Worm (Caenorhabditis elegans): ENCODE data around the gene C07B5.4.

C07B5.4 gene

ce11 chrX:9499355-9499754 is 30.1 kb upstream of the C07B5.4 start:
- TF ChIP-seq elt-1 (tag; optimal IDR thresholded peaks at IDR 0.05; ENCODE audit: borderline replicate concordance, insufficient read depth), result no peak
- no peak for TF ChIP-seq pha-4 (tag; optimal IDR thresholded peaks at IDR 0.05)
- TF ChIP-seq unc-62 (GFP tag; optimal IDR thresholded peaks at IDR 0.05), result no peak

ce11 chrX:9504221-9504620 is 25.2 kb upstream of the C07B5.4 start:
- peak; percentile 1 for TF ChIP-seq mls-2 (tag; optimal IDR thresholded peaks at IDR 0.05)
- TF ChIP-seq nhr-2 (tag; optimal IDR thresholded peaks at IDR 0.05), result no peak
- peak; percentile 69 for TF ChIP-seq elt-1 (tag; optimal IDR thresholded peaks at IDR 0.05; ENCODE audit: borderline replicate concordance, insufficient read depth)
- no peak for TF ChIP-seq ceh-43 (GFP tag; optimal IDR thresholded peaks at IDR 0.05)
- TF ChIP-seq hlh-1 (tag; optimal IDR thresholded peaks at IDR 0.05), result no peak
- no peak for TF ChIP-seq blmp-1 (tag; optimal IDR thresholded peaks at IDR 0.05)
- TF ChIP-seq ceh-39 (tag; optimal IDR thresholded peaks at IDR 0.05), result no peak
- TF ChIP-seq lsy-2 (tag; optimal IDR thresholded peaks at IDR 0.05), result no peak
- no peak for TF ChIP-seq zip-8 (tag; optimal IDR thresholded peaks at IDR 0.05)
- peak; percentile 93 for TF ChIP-seq ces-1 (GFP tag; optimal IDR thresholded peaks at IDR 0.05)
- TF ChIP-seq flh-1 (GFP tag; optimal IDR thresholded peaks at IDR 0.05), result no peak
- TF ChIP-seq sem-2 (GFP tag; optimal IDR thresholded peaks at IDR 0.05), result no peak
- TF ChIP-seq cnd-1 (tag; optimal IDR thresholded peaks at IDR 0.05), result no peak
- no peak for TF ChIP-seq drap-1 (GFP tag; optimal IDR thresholded peaks at IDR 0.05)
- TF ChIP-seq mab-5 (tag; optimal IDR thresholded peaks at IDR 0.05), result no peak
- TF ChIP-seq lin-13 (tag; optimal IDR thresholded peaks at IDR 0.05), result no peak
- TF ChIP-seq elt-3 (tag; optimal IDR thresholded peaks at IDR 0.05), result no peak
- TF ChIP-seq nhr-12 (tag; optimal IDR thresholded peaks at IDR 0.05), result no peak
- no peak for TF ChIP-seq mep-1 (tag; optimal IDR thresholded peaks at IDR 0.05)
- TF ChIP-seq ham-2 (GFP tag; optimal IDR thresholded peaks at IDR 0.05), result no peak
- TF ChIP-seq bed-3 (GFP tag; optimal IDR thresholded peaks at IDR 0.05), result no peak
- TF ChIP-seq pha-4 (tag; optimal IDR thresholded peaks at IDR 0.05), result no peak
- TF ChIP-seq ztf-11 (tag; optimal IDR thresholded peaks at IDR 0.05), result no peak
- TF ChIP-seq unc-62 (GFP tag; optimal IDR thresholded peaks at IDR 0.05), result peak; percentile 62
- TF ChIP-seq unc-120 (tag; optimal IDR thresholded peaks at IDR 0.05; ENCODE audit: poor library complexity, severe bottlenecking), result no peak
- no peak for TF ChIP-seq sptf-1 (tag; optimal IDR thresholded peaks at IDR 0.05)
- TF ChIP-seq lin-32 (GFP tag; optimal IDR thresholded peaks at IDR 0.05), result no peak

ce11 chrX:9504911-9505397 is 24.5 kb upstream of the C07B5.4 start:
- TF ChIP-seq elt-1 (tag; optimal IDR thresholded peaks at IDR 0.05; ENCODE audit: borderline replicate concordance, insufficient read depth), result no peak
- TF ChIP-seq nhr-2 (tag; optimal IDR thresholded peaks at IDR 0.05), result peak; percentile 92
- no peak for TF ChIP-seq lin-32 (GFP tag; optimal IDR thresholded peaks at IDR 0.05)
- no peak for TF ChIP-seq drap-1 (GFP tag; optimal IDR thresholded peaks at IDR 0.05)
- TF ChIP-seq bed-3 (GFP tag; optimal IDR thresholded peaks at IDR 0.05), result no peak
- no peak for TF ChIP-seq sem-2 (GFP tag; optimal IDR thresholded peaks at IDR 0.05)
- no peak for TF ChIP-seq lin-13 (tag; optimal IDR thresholded peaks at IDR 0.05)
- peak; percentile 30 for TF ChIP-seq ceh-39 (tag; optimal IDR thresholded peaks at IDR 0.05)
- peak; percentile 19 for TF ChIP-seq pha-4 (tag; optimal IDR thresholded peaks at IDR 0.05)

ce11 chrX:9506341-9506740 is 23.1 kb upstream of the C07B5.4 start:
- no peak for TF ChIP-seq pha-4 (tag; optimal IDR thresholded peaks at IDR 0.05)
- peak; percentile 84 for TF ChIP-seq ces-1 (GFP tag; optimal IDR thresholded peaks at IDR 0.05)
- TF ChIP-seq bed-3 (GFP tag; optimal IDR thresholded peaks at IDR 0.05), result no peak
- TF ChIP-seq blmp-1 (tag; optimal IDR thresholded peaks at IDR 0.05), result no peak
- peak; percentile 38 for TF ChIP-seq sptf-1 (tag; optimal IDR thresholded peaks at IDR 0.05)
- no peak for TF ChIP-seq drap-1 (GFP tag; optimal IDR thresholded peaks at IDR 0.05)
- no peak for TF ChIP-seq elt-1 (tag; optimal IDR thresholded peaks at IDR 0.05; ENCODE audit: borderline replicate concordance, insufficient read depth)
- TF ChIP-seq nhr-28 (tag; optimal IDR thresholded peaks at IDR 0.05), result no peak
- TF ChIP-seq elt-3 (tag; optimal IDR thresholded peaks at IDR 0.05), result no peak
- TF ChIP-seq unc-120 (tag; optimal IDR thresholded peaks at IDR 0.05; ENCODE audit: poor library complexity, severe bottlenecking), result no peak

- TF ChIP-seq nhr-76 (tag; optimal IDR thresholded peaks at IDR 0.05) (no peak), unc-39 (tag; optimal IDR thresholded peaks at IDR 0.05) (no peak), ceh-43 (GFP tag; optimal IDR thresholded peaks at IDR 0.05) (no peak), ceh-39 (tag; optimal IDR thresholded peaks at IDR 0.05) (no peak), pha-4 (tag; optimal IDR thresholded peaks at IDR 0.05) (no peak), drap-1 (GFP tag; optimal IDR thresholded peaks at IDR 0.05) (no peak), M03D4.4 (tag; optimal IDR thresholded peaks at IDR 0.05) (no peak), mab-5 (tag; optimal IDR thresholded peaks at IDR 0.05) (no peak), elt-3 (tag; optimal IDR thresholded peaks at IDR 0.05) (no peak), ceh-83 (GFP tag; optimal IDR thresholded peaks at IDR 0.05) (no peak), ham-2 (GFP tag; optimal IDR thresholded peaks at IDR 0.05) (no peak), lsy-2 (tag; optimal IDR thresholded peaks at IDR 0.05) (no peak), cnd-1 (tag; optimal IDR thresholded peaks at IDR 0.05) (no peak)
Observed at ce11 chrX:9508426-9509010, 20.9 kb upstream of the C07B5.4 start.
